Fruit fly (Drosophila melanogaster): Measurements from ENCODE around the gene Gcna.
A peak's percentile ranks its signal among the peaks of the same experiment; 100 is the strongest.

Gene Gcna

DNA sequence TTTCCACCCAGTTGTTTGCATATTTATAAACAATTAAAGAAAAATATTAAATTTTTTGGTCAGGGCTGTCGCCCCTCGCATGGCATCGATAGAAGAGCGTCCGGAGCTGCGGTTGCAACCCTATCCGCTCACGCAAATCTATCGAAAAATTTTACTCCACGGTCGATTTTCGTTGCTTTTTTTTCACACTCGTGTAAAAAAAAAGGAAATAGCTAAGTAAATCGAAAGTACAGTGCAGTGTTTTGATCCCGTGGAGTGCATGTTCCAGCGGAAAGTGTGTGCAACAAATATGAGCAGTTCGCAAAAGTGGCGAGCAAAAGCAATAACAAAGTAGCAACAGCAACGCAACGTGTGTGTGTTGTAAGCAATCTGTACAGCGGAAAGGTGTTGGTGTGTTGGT, 43.1 kb upstream of the Gcna start, which contains the start of the genes Edem1 and Rbcn-3B (continued):
- TF ChIP-seq esn (GFP tag; optimal IDR thresholded peaks at IDR 0.05) (peak; percentile 16), CG6808 (GFP tag; optimal IDR thresholded peaks at IDR 0.05) (peak; percentile 50), topi (GFP tag; optimal IDR thresholded peaks at IDR 0.05) (peak; percentile 36), CG10669 (GFP tag; optimal IDR thresholded peaks at IDR 0.05) (no peak), Sox15 (GFP tag; optimal IDR thresholded peaks at IDR 0.05) (no peak), fd85E (GFP tag; optimal IDR thresholded peaks at IDR 0.05) (no peak), dac (GFP tag; optimal IDR thresholded peaks at IDR 0.05) (peak; percentile 7), CG6276 (GFP tag; optimal IDR thresholded peaks at IDR 0.05) (peak; percentile 70), Smox (GFP tag; optimal IDR thresholded peaks at IDR 0.05) (no peak), Hr38 (GFP tag; optimal IDR thresholded peaks at IDR 0.05) (no peak), CG8632 (GFP tag; optimal IDR thresholded peaks at IDR 0.05) (no peak), CG8319 (GFP tag; optimal IDR thresholded peaks at IDR 0.05) (no peak), CG3032 (tag; optimal IDR thresholded peaks at IDR 0.05) (peak; percentile 30), fd59A (GFP tag; optimal IDR thresholded peaks at IDR 0.05) (no peak), dsx (GFP tag; optimal IDR thresholded peaks at IDR 0.05; ENCODE audit: poor library complexity, severe bottlenecking) (peak; percentile 83), net (GFP tag; optimal IDR thresholded peaks at IDR 0.05) (peak; percentile 45), lz (GFP tag; optimal IDR thresholded peaks at IDR 0.05) (no peak), Hr4 (GFP tag; optimal IDR thresholded peaks at IDR 0.05) (no peak), cyc (GFP tag; optimal IDR thresholded peaks at IDR 0.05) (no peak)

DNA sequence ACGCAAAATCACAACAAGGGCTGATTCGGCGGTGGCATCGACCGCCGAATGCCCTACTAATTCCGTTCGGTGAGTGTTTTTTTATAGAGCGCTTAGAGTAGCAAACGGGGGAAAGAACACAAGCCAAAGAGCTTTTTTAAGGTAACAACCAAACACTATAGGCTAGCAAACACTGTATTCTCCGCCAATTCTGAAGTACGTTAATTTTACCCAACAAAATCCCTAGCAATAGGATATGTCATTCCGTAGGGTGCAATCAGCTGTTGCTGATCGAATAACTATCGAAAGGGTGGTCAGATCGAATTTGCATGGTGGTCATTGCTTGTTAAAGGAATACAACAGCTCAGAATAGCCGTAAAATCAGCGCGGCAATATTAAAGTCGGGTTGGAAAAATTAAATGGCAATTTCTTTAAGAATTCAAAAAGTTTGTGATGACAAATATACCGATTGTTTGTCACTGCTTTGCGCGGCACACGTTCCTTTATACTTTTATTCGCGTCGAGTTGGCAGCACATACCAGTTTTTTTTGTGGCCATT, 42.2 kb upstream of the Gcna start, which contains the start of gene mip130:
Gene mip130 (plus strand): TSS at position 513 of the 538 bp plus-strand sequence.
- TF ChIP-seq eg (GFP tag; IDR thresholded peaks at IDR 0.05) (0 out of 3 replicates have a peak, but pooled peaks have one; percentile 41), svp (GFP tag) (peak; percentile 84), Eip78C (GFP tag) (peak; percentile 89), CG34406 (GFP tag; optimal IDR thresholded peaks at IDR 0.05) (peak; percentile 63), CG16779 (tag; optimal IDR thresholded peaks at IDR 0.05) (peak; percentile 24), lz (GFP tag; optimal IDR thresholded peaks at IDR 0.05) (peak; percentile 43), CG7368 (GFP tag; optimal IDR thresholded peaks at IDR 0.05) (peak; percentile 51), esn (GFP tag; optimal IDR thresholded peaks at IDR 0.05) (peak; percentile 58), Sox15 (GFP tag; optimal IDR thresholded peaks at IDR 0.05) (peak; percentile 27), Lpt (GFP tag; optimal IDR thresholded peaks at IDR 0.05) (no peak), CG10631 (GFP tag; optimal IDR thresholded peaks at IDR 0.05) (peak; percentile 60), cyc (GFP tag; optimal IDR thresholded peaks at IDR 0.05) (peak; percentile 65), CG10669 (GFP tag; optimal IDR thresholded peaks at IDR 0.05) (peak; percentile 61), dsx (GFP tag; optimal IDR thresholded peaks at IDR 0.05; ENCODE audit: poor library complexity, severe bottlenecking) (peak; percentile 17), CG9139 (GFP tag; optimal IDR thresholded peaks at IDR 0.05) (no peak), CG8319 (GFP tag; optimal IDR thresholded peaks at IDR 0.05) (no peak), Ets96B (tag; optimal IDR thresholded peaks at IDR 0.05) (peak; percentile 56), CG3919 (GFP tag; optimal IDR thresholded peaks at IDR 0.05) (peak; percentile 60), Blimp-1 (GFP tag; optimal IDR thresholded peaks at IDR 0.05) (no peak), salr (GFP tag; optimal IDR thresholded peaks at IDR 0.05) (no peak), OdsH (GFP tag; optimal IDR thresholded peaks at IDR 0.05) (peak; percentile 47), ss (GFP tag; optimal IDR thresholded peaks at IDR 0.05) (peak; percentile 27 to 60), CG11762 (GFP tag; optimal IDR thresholded peaks at IDR 0.05; ENCODE audit: insufficient read depth) (peak; percentile 1), CG6163 (GFP tag; IDR thresholded peaks at IDR 0.05) (peak; percentile 27; the same call in 1 of the 3 replicates), fkh (GFP tag; optimal IDR thresholded peaks at IDR 0.05) (no peak), Gug (GFP tag; IDR thresholded peaks at IDR 0.05) (no peak), achi (GFP tag; optimal IDR thresholded peaks at IDR 0.05) (peak; percentile 58), CG4318 (GFP tag; optimal IDR thresholded peaks at IDR 0.05) (no peak), Ets21C (GFP tag; optimal IDR thresholded peaks at IDR 0.05) (no peak), topi (GFP tag; optimal IDR thresholded peaks at IDR 0.05) (peak; percentile 71), CG11902 (GFP tag; optimal IDR thresholded peaks at IDR 0.05) (peak; percentile 43), fd85E (GFP tag; optimal IDR thresholded peaks at IDR 0.05) (no peak), CG15336 (GFP tag; IDR thresholded peaks at IDR 0.05) (peak; percentile 69), pdm3 (GFP tag; optimal IDR thresholded peaks at IDR 0.05) (peak; percentile 56), dac (GFP tag; optimal IDR thresholded peaks at IDR 0.05) (peak; percentile 5), net (GFP tag; optimal IDR thresholded peaks at IDR 0.05) (peak; percentile 25), CG6854 (GFP tag; optimal IDR thresholded peaks at IDR 0.05) (peak; percentile 27), CG1621 (tag; optimal IDR thresholded peaks at IDR 0.05) (no peak), vri (GFP tag; optimal IDR thresholded peaks at IDR 0.05) (peak; percentile 40), Sox102F (GFP tag; optimal IDR thresholded peaks at IDR 0.05) (peak; percentile 51)

Measured in whole organism, prepupa.